Worm (Caenorhabditis elegans) whole organism, L1 larva: ENCODE results near the gene C08B11.9.

Experiments
- C04F5.9 ChIP-seq: sonication (generic microtip); optimal IDR thresholded peaks from 2 replicates; lab custom pipeline; 2016; ENCODE audit warnings: missing genetic modification characterization, missing compliant biosample characterization
- C34B4.2 ChIP-seq: sonication (generic microtip); optimal IDR thresholded peaks from 2 replicates; lab custom pipeline; 2017; ENCODE audit warnings: mild to moderate bottlenecking, missing genetic modification characterization, missing compliant biosample characterization
- F16B12.6 ChIP-seq: fragments of 150-350 bp; optimal IDR thresholded peaks from 2 replicates; lab custom pipeline; 2014; ENCODE audit warnings: missing biosample characterization, missing genetic modification characterization
- ceh-8 ChIP-seq: fragments of 200-800 bp; sonication (Bioruptor generic); optimal IDR thresholded peaks from 2 replicates; lab custom pipeline; 2018; ENCODE audit warnings: mild to moderate bottlenecking, missing genetic modification characterization, moderate library complexity, missing compliant biosample characterization
- ceh-82 ChIP-seq, 3 experiments: fragments of 150-350 bp in 1 of 3; sonication (generic microtip) in 2 of 3; optimal IDR thresholded peaks; 2 replicates each; lab custom pipeline; 2014 to 2017; ENCODE audit warnings: missing biosample characterization in 3 of 3, missing genetic modification characterization in 3 of 3
- ceh-88 ChIP-seq: fragments of 200-800 bp; sonication (Bioruptor generic); IDR thresholded peaks from 2 replicates; pipeline ENCODE4 v1.3.6; 2022; ENCODE audit warnings: missing genetic modification characterization, missing compliant biosample characterization
- dpl-1 ChIP-seq, 3 experiments: fragments of 150-350 bp in 2 of 3; sonication (generic microtip) in 1 of 3; optimal IDR thresholded peaks; 2 replicates each; lab custom pipeline; 2014 to 2017; ENCODE audit warnings: missing biosample characterization in 3 of 3, missing genetic modification characterization in 3 of 3, missing genetic modification reagents in 3 of 3
- efl-1 ChIP-seq, 4 experiments: fragments of 150-350 bp; optimal IDR thresholded peaks in 3 of 4; peaks in 1 of 4; 1 replicate in 1 of 4; 2 replicates in 3 of 4; lab custom pipeline; 2014; ENCODE audit warnings: missing biosample characterization in 2 of 4, missing genetic modification characterization in 2 of 4, missing genetic modification reagents in 2 of 4
- efl-3 ChIP-seq: fragments of 200-800 bp; sonication (Bioruptor generic); optimal IDR thresholded peaks from 2 replicates; lab custom pipeline; 2018; ENCODE audit warnings: mild to moderate bottlenecking, missing genetic modification characterization, missing compliant biosample characterization
- egl-27 ChIP-seq, 2 experiments: fragments of 150-350 bp in 1 of 2; sonication (generic microtip); optimal IDR thresholded peaks; 3 replicates each; lab custom pipeline; 2017 to 2018; ENCODE audit warnings: missing biosample characterization in 2 of 2, missing genetic modification characterization in 2 of 2, missing genetic modification reagents in 2 of 2
- elt-2 ChIP-seq: sonication (generic microtip); optimal IDR thresholded peaks from 2 replicates; lab custom pipeline; 2016; ENCODE audit warnings: missing genetic modification characterization, mild to moderate bottlenecking, inconsistent platforms, missing compliant biosample characterization, missing genetic modification reagents
- ets-5 ChIP-seq: fragments of 200-800 bp; sonication (Bioruptor generic); IDR thresholded peaks from 2 replicates; pipeline ENCODE4 v1.3.6; 2022; ENCODE audit warnings: missing genetic modification characterization, missing compliant biosample characterization
- fkh-4 ChIP-seq: sonication (generic microtip); optimal IDR thresholded peaks from 2 replicates; lab custom pipeline; 2016; ENCODE audit warnings: missing compliant biosample characterization, missing genetic modification characterization, borderline replicate concordance
- fkh-8 ChIP-seq: sonication (generic microtip); optimal IDR thresholded peaks from 2 replicates; lab custom pipeline; 2016; ENCODE audit warnings: mild to moderate bottlenecking, missing genetic modification characterization, missing compliant biosample characterization
- grh-1 ChIP-seq: fragments of 200-800 bp; sonication (Bioruptor generic); IDR thresholded peaks from 2 replicates; pipeline ENCODE4 v1.3.6; 2022; ENCODE audit warnings: missing genetic modification reagents, missing genetic modification characterization, missing compliant biosample characterization
- hpl-2 ChIP-seq: fragments of 150-350 bp; optimal IDR thresholded peaks from 2 replicates; lab custom pipeline; 2014; ENCODE audit warnings: missing biosample characterization, missing genetic modification reagents, missing genetic modification characterization
- irx-1 ChIP-seq: sonication (generic microtip); optimal IDR thresholded peaks from 2 replicates; lab custom pipeline; 2016; ENCODE audit warnings: missing genetic modification characterization, missing compliant biosample characterization
- isw-1 ChIP-seq: fragments of 200-800 bp; sonication (Bioruptor generic); IDR thresholded peaks from 2 replicates; pipeline ENCODE4 v1.3.6; 2022; ENCODE audit warnings: missing genetic modification characterization, missing compliant biosample characterization
- jun-1 ChIP-seq: fragments of 150-350 bp; optimal IDR thresholded peaks from 2 replicates; lab custom pipeline; 2014; ENCODE audit warnings: missing biosample characterization, missing genetic modification reagents, missing genetic modification characterization
- lin-13 ChIP-seq: fragments of 150-350 bp; optimal IDR thresholded peaks from 2 replicates; lab custom pipeline; 2014; ENCODE audit warnings: missing biosample characterization, missing genetic modification reagents, missing genetic modification characterization
- lin-14 ChIP-seq: fragments of 200-800 bp; sonication (Bioruptor generic); optimal IDR thresholded peaks from 2 replicates; lab custom pipeline; 2018; ENCODE audit warnings: mild to moderate bottlenecking, missing genetic modification characterization, moderate library complexity, missing compliant biosample characterization
- lin-15B ChIP-seq: fragments of 150-350 bp; sonication (generic microtip); optimal IDR thresholded peaks from 3 replicates; lab custom pipeline; 2014; ENCODE audit warnings: missing biosample characterization, missing genetic modification characterization
- lin-35 ChIP-seq, 2 experiments: fragments of 150-350 bp; optimal IDR thresholded peaks; 2 replicates each; lab custom pipeline; 2014; ENCODE audit warnings: missing biosample characterization in 2 of 2, missing genetic modification characterization in 2 of 2, missing genetic modification reagents in 2 of 2
- lir-3 ChIP-seq: sonication (generic microtip); optimal IDR thresholded peaks from 2 replicates; lab custom pipeline; 2016; ENCODE audit warnings: mild to moderate bottlenecking, missing genetic modification characterization, moderate library complexity, missing compliant biosample characterization; ENCODE audit not compliant: poor library complexity
- mef-2 ChIP-seq: fragments of 150-350 bp; optimal IDR thresholded peaks from 2 replicates; lab custom pipeline; 2014; ENCODE audit warnings: missing biosample characterization, missing genetic modification characterization
- nhr-11 ChIP-seq: fragments of 150-350 bp; optimal IDR thresholded peaks from 2 replicates; lab custom pipeline; 2014; ENCODE audit warnings: missing biosample characterization, missing genetic modification characterization
- nhr-12 ChIP-seq: sonication (generic microtip); optimal IDR thresholded peaks from 2 replicates; lab custom pipeline; 2017; ENCODE audit warnings: missing biosample characterization, missing genetic modification characterization
- nhr-20 ChIP-seq: sonication (generic microtip); optimal IDR thresholded peaks from 2 replicates; lab custom pipeline; 2016; ENCODE audit warnings: mild to moderate bottlenecking, missing genetic modification characterization, missing compliant biosample characterization
- nhr-237 ChIP-seq: fragments of 150-350 bp; optimal IDR thresholded peaks from 2 replicates; lab custom pipeline; 2014; ENCODE audit warnings: missing biosample characterization, missing genetic modification characterization
- nhr-28 ChIP-seq: fragments of 150-350 bp; optimal IDR thresholded peaks from 2 replicates; lab custom pipeline; 2014; ENCODE audit warnings: missing biosample characterization, missing genetic modification characterization
- nhr-71 ChIP-seq: sonication (generic microtip); optimal IDR thresholded peaks from 2 replicates; lab custom pipeline; 2016; ENCODE audit warnings: mild to moderate bottlenecking, missing genetic modification characterization, moderate library complexity, missing compliant biosample characterization
- nhr-77 ChIP-seq: fragments of 150-350 bp; optimal IDR thresholded peaks from 2 replicates; lab custom pipeline; 2014; ENCODE audit warnings: missing biosample characterization, missing genetic modification characterization
- nhr-90 ChIP-seq: sonication (generic microtip); optimal IDR thresholded peaks from 2 replicates; lab custom pipeline; 2016; ENCODE audit warnings: mild to moderate bottlenecking, missing genetic modification characterization, missing compliant biosample characterization; ENCODE audit not compliant: poor library complexity
- pax-3 ChIP-seq: fragments of 200-800 bp; sonication (Bioruptor generic); optimal IDR thresholded peaks from 2 replicates; lab custom pipeline; 2018; ENCODE audit warnings: mild to moderate bottlenecking, missing genetic modification characterization, moderate library complexity, missing compliant biosample characterization
- skn-1 ChIP-seq: fragments of 150-350 bp; optimal IDR thresholded peaks from 2 replicates; lab custom pipeline; 2014; ENCODE audit warnings: missing biosample characterization, missing genetic modification characterization
- sptf-1 ChIP-seq: fragments of 150-350 bp; optimal IDR thresholded peaks from 2 replicates; lab custom pipeline; 2014; ENCODE audit warnings: missing biosample characterization, missing genetic modification characterization
- tbx-2 ChIP-seq: sonication (generic microtip); optimal IDR thresholded peaks from 2 replicates; lab custom pipeline; 2016; ENCODE audit warnings: missing genetic modification characterization, missing compliant biosample characterization
- tlp-1 ChIP-seq: fragments of 150-350 bp; optimal IDR thresholded peaks from 2 replicates; lab custom pipeline; 2014; ENCODE audit warnings: missing biosample characterization, missing genetic modification characterization
- ztf-11 ChIP-seq, 2 experiments: sonication (generic microtip); optimal IDR thresholded peaks; 2 replicates each; lab custom pipeline; 2016 to 2017; ENCODE audit warnings: missing genetic modification characterization in 2 of 2, missing biosample characterization in 1 of 2, missing compliant biosample characterization in 1 of 2
- ztf-4 ChIP-seq: fragments of 150-350 bp; optimal IDR thresholded peaks from 2 replicates; lab custom pipeline; 2014; ENCODE audit warnings: missing biosample characterization, missing genetic modification characterization

C08B11.9 gene

ce11 chrII:8071801-8072544 is 34.0 kb upstream of the C08B11.9 start (continued):
- TF ChIP-seq skn-1 (tag; lab: Kevin White, UChicago): peak; percentile 35
- TF ChIP-seq egl-27 (tag; optimal IDR thresholded peaks at IDR 0.05; lab: Kevin White, UChicago): no peak
- TF ChIP-seq ztf-11 (tag; optimal IDR thresholded peaks at IDR 0.05; lab: Kevin White, UChicago): peak in 1 of 2 experiments; percentile 18
- TF ChIP-seq hpl-2 (GFP tag; lab: Kevin White, UChicago): no peak
- TF ChIP-seq lin-14 (GFP tag; lab: Kevin White, UChicago): peak; percentile 92
- TF ChIP-seq ceh-88 (GFP tag; lab: Robert Waterston, UW): no peak; the same call in 1 of the 2 replicates
- TF ChIP-seq fkh-4 (tag; lab: Kevin White, UChicago): no peak
- TF ChIP-seq ceh-8 (GFP tag; lab: Kevin White, UChicago): no peak
- peak; percentile 49 to 61 for TF ChIP-seq lin-35 (GFP tag; optimal IDR thresholded peaks at IDR 0.05; lab: Kevin White, UChicago)
- no peak for TF ChIP-seq grh-1 (GFP tag; lab: Robert Waterston, UW)
- no peak for TF ChIP-seq nhr-28 (tag; lab: Kevin White, UChicago)
- TF ChIP-seq C34B4.2: no peak
- peak in 1 of 3 experiments; percentile 33 for TF ChIP-seq ceh-82 (tag; optimal IDR thresholded peaks at IDR 0.05; lab: Kevin White, UChicago)
- TF ChIP-seq isw-1 (GFP tag; lab: Robert Waterston, UW): peak; percentile 51
- no peak for TF ChIP-seq C04F5.9 (tag; lab: Kevin White, UChicago)
- TF ChIP-seq nhr-71 (tag; lab: Kevin White, UChicago): peak; percentile 89
- TF ChIP-seq nhr-12 (tag; lab: Kevin White, UChicago): no peak
- peak; percentile 21 for TF ChIP-seq mef-2 (tag; lab: Kevin White, UChicago)
- no peak for TF ChIP-seq efl-3 (GFP tag; lab: Kevin White, UChicago)
- no peak for TF ChIP-seq tlp-1
- no peak for TF ChIP-seq F16B12.6
- TF ChIP-seq ztf-4: peak; percentile 24
- TF ChIP-seq dpl-1 (GFP tag; optimal IDR thresholded peaks at IDR 0.05; lab: Kevin White, UChicago): peak in 2 of 3 experiments; percentile 4 to 38
- peak; percentile 44 for TF ChIP-seq nhr-90 (tag; lab: Kevin White, UChicago)
- no peak for TF ChIP-seq nhr-11 (tag; lab: Kevin White, UChicago)
- peak; percentile 54 for TF ChIP-seq tbx-2 (tag; lab: Kevin White, UChicago)
- TF ChIP-seq lir-3 (tag; lab: Kevin White, UChicago): peak; percentile 63
- no peak for TF ChIP-seq lin-13
- TF ChIP-seq sptf-1 (tag; lab: Kevin White, UChicago): no peak
- peak; percentile 69 for TF ChIP-seq nhr-20 (tag; lab: Kevin White, UChicago)
- TF ChIP-seq irx-1: peak; percentile 38
- no peak for TF ChIP-seq jun-1 (tag; lab: Kevin White, UChicago)
- no peak for TF ChIP-seq ets-5 (GFP tag; lab: Robert Waterston, UW)
- no peak for TF ChIP-seq nhr-237 (tag; lab: Kevin White, UChicago)
- no peak for TF ChIP-seq lin-15B (tag; lab: Kevin White, UChicago)
- peak; percentile 13 for TF ChIP-seq pax-3 (tag; lab: Kevin White, UChicago)
- no peak for TF ChIP-seq elt-2 (tag; lab: Kevin White, UChicago)
- TF ChIP-seq efl-1 (optimal IDR thresholded peaks at IDR 0.05; lab: Kevin White, UChicago): peak; percentile 19 to 44
- peak; percentile 18 to 91 for TF ChIP-seq efl-1 (GFP tag; optimal IDR thresholded peaks at IDR 0.05 in 1 of 2; lab: Kevin White, UChicago)
- no peak for TF ChIP-seq nhr-77
- peak; percentile 85 for TF ChIP-seq fkh-8
